Worm (Caenorhabditis elegans) whole organism, L1 larva: ENCODE measurements around the gene fzy-1.

Source experiments
- C04F5.9 ChIP-seq: sonication (generic microtip); optimal IDR thresholded peaks from 2 replicates; lab custom pipeline; 2016; ENCODE audit warnings: missing genetic modification characterization, missing compliant biosample characterization
- C16A3.4 ChIP-seq: fragments of 150-350 bp; optimal IDR thresholded peaks from 2 replicates; lab custom pipeline; 2014; ENCODE audit warnings: missing biosample characterization, missing genetic modification characterization
- F16B12.6 ChIP-seq: fragments of 150-350 bp; optimal IDR thresholded peaks from 2 replicates; lab custom pipeline; 2014; ENCODE audit warnings: missing biosample characterization, missing genetic modification characterization
- aha-1 ChIP-seq: fragments of 150-350 bp; optimal IDR thresholded peaks from 2 replicates; lab custom pipeline; 2014; ENCODE audit warnings: missing biosample characterization, missing genetic modification characterization
- alr-1 ChIP-seq: fragments of 200-800 bp; sonication (Bioruptor generic); optimal IDR thresholded peaks from 2 replicates; lab custom pipeline; 2018; ENCODE audit warnings: borderline replicate concordance, mild to moderate bottlenecking, missing genetic modification characterization, missing compliant biosample characterization
- aly-2 ChIP-seq: fragments of 150-350 bp; optimal IDR thresholded peaks from 2 replicates; lab custom pipeline; 2014; ENCODE audit warnings: missing biosample characterization, missing genetic modification characterization
- blmp-1 ChIP-seq: fragments of 150-350 bp; optimal IDR thresholded peaks from 2 replicates; lab custom pipeline; 2014; ENCODE audit warnings: missing biosample characterization, missing genetic modification characterization
- ceh-82 ChIP-seq, 3 experiments: fragments of 150-350 bp in 1 of 3; sonication (generic microtip) in 2 of 3; optimal IDR thresholded peaks; 2 replicates each; lab custom pipeline; 2014 to 2017; ENCODE audit warnings: missing biosample characterization in 3 of 3, missing genetic modification characterization in 3 of 3
- ceh-88 ChIP-seq: fragments of 200-800 bp; sonication (Bioruptor generic); IDR thresholded peaks from 2 replicates; pipeline ENCODE4 v1.3.6; 2022; ENCODE audit warnings: missing genetic modification characterization, missing compliant biosample characterization
- ces-1 ChIP-seq: fragments of 150-350 bp; optimal IDR thresholded peaks from 2 replicates; lab custom pipeline; 2014; ENCODE audit warnings: missing biosample characterization, missing genetic modification reagents, missing genetic modification characterization
- dpl-1 ChIP-seq, 3 experiments: fragments of 150-350 bp in 2 of 3; sonication (generic microtip) in 1 of 3; optimal IDR thresholded peaks; 2 replicates each; lab custom pipeline; 2014 to 2017; ENCODE audit warnings: missing biosample characterization in 3 of 3, missing genetic modification characterization in 3 of 3, missing genetic modification reagents in 3 of 3
- dsc-1 ChIP-seq: sonication (generic microtip); optimal IDR thresholded peaks from 2 replicates; lab custom pipeline; 2016; ENCODE audit warnings: mild to moderate bottlenecking, missing genetic modification characterization, missing compliant biosample characterization
- efl-1 ChIP-seq, 4 experiments: fragments of 150-350 bp; optimal IDR thresholded peaks in 3 of 4; peaks in 1 of 4; 1 replicate in 1 of 4; 2 replicates in 3 of 4; lab custom pipeline; 2014; ENCODE audit warnings: missing biosample characterization in 2 of 4, missing genetic modification characterization in 2 of 4, missing genetic modification reagents in 2 of 4
- egl-27 ChIP-seq, 2 experiments: fragments of 150-350 bp in 1 of 2; sonication (generic microtip); optimal IDR thresholded peaks; 3 replicates each; lab custom pipeline; 2017 to 2018; ENCODE audit warnings: missing biosample characterization in 2 of 2, missing genetic modification characterization in 2 of 2, missing genetic modification reagents in 2 of 2
- elt-2 ChIP-seq: sonication (generic microtip); optimal IDR thresholded peaks from 2 replicates; lab custom pipeline; 2016; ENCODE audit warnings: missing genetic modification characterization, mild to moderate bottlenecking, inconsistent platforms, missing compliant biosample characterization, missing genetic modification reagents
- fkh-10 ChIP-seq: sonication (generic microtip); optimal IDR thresholded peaks from 2 replicates; lab custom pipeline; 2017; ENCODE audit warnings: missing biosample characterization, missing genetic modification reagents, missing genetic modification characterization
- fkh-4 ChIP-seq: sonication (generic microtip); optimal IDR thresholded peaks from 2 replicates; lab custom pipeline; 2016; ENCODE audit warnings: missing compliant biosample characterization, missing genetic modification characterization, borderline replicate concordance
- fkh-8 ChIP-seq: sonication (generic microtip); optimal IDR thresholded peaks from 2 replicates; lab custom pipeline; 2016; ENCODE audit warnings: mild to moderate bottlenecking, missing genetic modification characterization, missing compliant biosample characterization
- hlh-17 ChIP-seq: fragments of 200-800 bp; sonication (Bioruptor generic); optimal IDR thresholded peaks from 2 replicates; lab custom pipeline; 2018; ENCODE audit warnings: missing genetic modification characterization, mild to moderate bottlenecking, missing compliant biosample characterization, moderate library complexity, borderline replicate concordance
- hpl-2 ChIP-seq: fragments of 150-350 bp; optimal IDR thresholded peaks from 2 replicates; lab custom pipeline; 2014; ENCODE audit warnings: missing biosample characterization, missing genetic modification reagents, missing genetic modification characterization
- irx-1 ChIP-seq: sonication (generic microtip); optimal IDR thresholded peaks from 2 replicates; lab custom pipeline; 2016; ENCODE audit warnings: missing genetic modification characterization, missing compliant biosample characterization
- jun-1 ChIP-seq: fragments of 150-350 bp; optimal IDR thresholded peaks from 2 replicates; lab custom pipeline; 2014; ENCODE audit warnings: missing biosample characterization, missing genetic modification reagents, missing genetic modification characterization
- lin-13 ChIP-seq: fragments of 150-350 bp; optimal IDR thresholded peaks from 2 replicates; lab custom pipeline; 2014; ENCODE audit warnings: missing biosample characterization, missing genetic modification reagents, missing genetic modification characterization
- lin-14 ChIP-seq: fragments of 200-800 bp; sonication (Bioruptor generic); optimal IDR thresholded peaks from 2 replicates; lab custom pipeline; 2018; ENCODE audit warnings: mild to moderate bottlenecking, missing genetic modification characterization, moderate library complexity, missing compliant biosample characterization
- lin-35 ChIP-seq, 2 experiments: fragments of 150-350 bp; optimal IDR thresholded peaks; 2 replicates each; lab custom pipeline; 2014; ENCODE audit warnings: missing biosample characterization in 2 of 2, missing genetic modification characterization in 2 of 2, missing genetic modification reagents in 2 of 2
- lin-39 ChIP-seq: fragments of 150-350 bp; optimal IDR thresholded peaks from 2 replicates; lab custom pipeline; 2014; ENCODE audit warnings: missing biosample characterization, missing genetic modification reagents, missing genetic modification characterization
- mdl-1 ChIP-seq, 2 experiments: fragments of 150-350 bp; optimal IDR thresholded peaks; 2 replicates each; lab custom pipeline; 2014 to 2017; ENCODE audit warnings: missing biosample characterization in 2 of 2, missing genetic modification characterization in 2 of 2, inconsistent platforms in 1 of 2
- nhr-20 ChIP-seq: sonication (generic microtip); optimal IDR thresholded peaks from 2 replicates; lab custom pipeline; 2016; ENCODE audit warnings: mild to moderate bottlenecking, missing genetic modification characterization, missing compliant biosample characterization
- nhr-237 ChIP-seq: fragments of 150-350 bp; optimal IDR thresholded peaks from 2 replicates; lab custom pipeline; 2014; ENCODE audit warnings: missing biosample characterization, missing genetic modification characterization
- nhr-28 ChIP-seq: fragments of 150-350 bp; optimal IDR thresholded peaks from 2 replicates; lab custom pipeline; 2014; ENCODE audit warnings: missing biosample characterization, missing genetic modification characterization
- nhr-47 ChIP-seq: sonication (generic microtip); optimal IDR thresholded peaks from 2 replicates; lab custom pipeline; 2016; ENCODE audit warnings: mild to moderate bottlenecking, missing genetic modification characterization, moderate library complexity, missing compliant biosample characterization
- nhr-71 ChIP-seq: sonication (generic microtip); optimal IDR thresholded peaks from 2 replicates; lab custom pipeline; 2016; ENCODE audit warnings: mild to moderate bottlenecking, missing genetic modification characterization, moderate library complexity, missing compliant biosample characterization
- nhr-76 ChIP-seq: sonication (generic microtip); optimal IDR thresholded peaks from 2 replicates; lab custom pipeline; 2017; ENCODE audit warnings: missing biosample characterization, missing genetic modification characterization
- nhr-77 ChIP-seq: fragments of 150-350 bp; optimal IDR thresholded peaks from 2 replicates; lab custom pipeline; 2014; ENCODE audit warnings: missing biosample characterization, missing genetic modification characterization
- nhr-84 ChIP-seq: sonication (generic microtip); optimal IDR thresholded peaks from 2 replicates; lab custom pipeline; 2017; ENCODE audit warnings: missing biosample characterization, missing genetic modification characterization
- nhr-85 ChIP-seq: sonication (generic microtip); peaks from one replicate; lab custom pipeline; 2016; ENCODE audit warnings: missing genetic modification characterization, inconsistent platforms, missing compliant biosample characterization
- nhr-90 ChIP-seq: sonication (generic microtip); optimal IDR thresholded peaks from 2 replicates; lab custom pipeline; 2016; ENCODE audit warnings: mild to moderate bottlenecking, missing genetic modification characterization, missing compliant biosample characterization; ENCODE audit not compliant: poor library complexity
- pax-3 ChIP-seq: fragments of 200-800 bp; sonication (Bioruptor generic); optimal IDR thresholded peaks from 2 replicates; lab custom pipeline; 2018; ENCODE audit warnings: mild to moderate bottlenecking, missing genetic modification characterization, moderate library complexity, missing compliant biosample characterization
- rnt-1 ChIP-seq: sonication (generic microtip); optimal IDR thresholded peaks from 2 replicates; lab custom pipeline; 2016; ENCODE audit warnings: mild to moderate bottlenecking, missing genetic modification characterization, moderate library complexity, missing compliant biosample characterization
- skn-1 ChIP-seq: fragments of 150-350 bp; optimal IDR thresholded peaks from 2 replicates; lab custom pipeline; 2014; ENCODE audit warnings: missing biosample characterization, missing genetic modification characterization
- snpc-4 ChIP-seq: fragments of 150-350 bp; optimal IDR thresholded peaks from 2 replicates; lab custom pipeline; 2014; ENCODE audit warnings: missing biosample characterization, missing genetic modification characterization
- snu-23 ChIP-seq: sonication (generic microtip); optimal IDR thresholded peaks from 2 replicates; lab custom pipeline; 2016; ENCODE audit warnings: missing genetic modification characterization, missing compliant biosample characterization
- sox-4 ChIP-seq: sonication (generic microtip); optimal IDR thresholded peaks from 2 replicates; lab custom pipeline; 2016; ENCODE audit warnings: missing genetic modification characterization, missing compliant biosample characterization
- sptf-1 ChIP-seq: fragments of 150-350 bp; optimal IDR thresholded peaks from 2 replicates; lab custom pipeline; 2014; ENCODE audit warnings: missing biosample characterization, missing genetic modification characterization
- sup-37 ChIP-seq: fragments of 200-800 bp; sonication (Bioruptor generic); optimal IDR thresholded peaks from 2 replicates; lab custom pipeline; 2018; ENCODE audit warnings: mild to moderate bottlenecking, missing genetic modification characterization, missing compliant biosample characterization
- swsn-7 ChIP-seq: sonication (generic microtip); optimal IDR thresholded peaks from 2 replicates; lab custom pipeline; 2016; ENCODE audit warnings: missing genetic modification characterization, missing compliant biosample characterization
- tlp-1 ChIP-seq: fragments of 150-350 bp; optimal IDR thresholded peaks from 2 replicates; lab custom pipeline; 2014; ENCODE audit warnings: missing biosample characterization, missing genetic modification characterization
- unc-130 ChIP-seq: fragments of 150-350 bp; optimal IDR thresholded peaks from 2 replicates; lab custom pipeline; 2017; ENCODE audit warnings: missing biosample characterization, missing genetic modification characterization, inconsistent platforms
- unc-62 ChIP-seq: fragments of 150-350 bp; optimal IDR thresholded peaks from 2 replicates; lab custom pipeline; 2014; ENCODE audit warnings: missing biosample characterization, missing genetic modification reagents, missing genetic modification characterization
- unc-86 ChIP-seq: sonication (generic microtip); optimal IDR thresholded peaks from 2 replicates; lab custom pipeline; 2016; ENCODE audit warnings: missing genetic modification characterization, missing compliant biosample characterization
- vab-15 ChIP-seq: sonication (generic microtip); optimal IDR thresholded peaks from 2 replicates; lab custom pipeline; 2017; ENCODE audit warnings: missing genotype, mild to moderate bottlenecking, missing genetic modification characterization, missing compliant biosample characterization
- xbp-1 ChIP-seq: sonication (generic microtip); optimal IDR thresholded peaks from 2 replicates; lab custom pipeline; 2016; ENCODE audit warnings: missing genetic modification characterization, missing compliant biosample characterization
- zip-4 ChIP-seq: fragments of 200-800 bp; sonication (Bioruptor generic); optimal IDR thresholded peaks from 2 replicates; lab custom pipeline; 2018; ENCODE audit warnings: mild to moderate bottlenecking, missing genetic modification characterization, moderate library complexity, missing compliant biosample characterization

The fzy-1 gene

ce11 chrII:5544145-5544515 lies 43.6 kb downstream of the fzy-1 start:
- no peak for TF ChIP-seq ces-1 (GFP tag; lab: Kevin White, UChicago)
- no peak for TF ChIP-seq aha-1 (tag; lab: Kevin White, UChicago)
- TF ChIP-seq ceh-88 (GFP tag; lab: Robert Waterston, UW): no peak
- TF ChIP-seq nhr-76: peak; percentile 9
- TF ChIP-seq nhr-71 (tag; lab: Kevin White, UChicago): peak; percentile 79
- no peak for TF ChIP-seq fkh-8
- peak; percentile 77 for TF ChIP-seq elt-2 (tag; lab: Kevin White, UChicago)
- peak; percentile 63 for TF ChIP-seq C16A3.4
- peak; percentile 57 for TF ChIP-seq C04F5.9 (tag; lab: Kevin White, UChicago)
- peak; percentile 5 for TF ChIP-seq dsc-1 (tag; lab: Kevin White, UChicago)
- TF ChIP-seq hlh-17 (GFP tag; lab: Kevin White, UChicago): no peak
- TF ChIP-seq nhr-20: peak; percentile 77
- no peak for TF ChIP-seq aly-2 (tag; lab: Kevin White, UChicago)
- TF ChIP-seq fkh-4: no peak
- peak; percentile 78 for TF ChIP-seq nhr-77 (tag; lab: Kevin White, UChicago)
- TF ChIP-seq lin-14 (GFP tag; lab: Kevin White, UChicago): peak; percentile 32
- TF ChIP-seq jun-1 (tag; lab: Kevin White, UChicago): peak; percentile 58
- no peak for TF ChIP-seq nhr-28 (tag; lab: Kevin White, UChicago)
- no peak for TF ChIP-seq unc-86 (tag; lab: Kevin White, UChicago)
- TF ChIP-seq pax-3: no peak
- peak; percentile 27 for TF ChIP-seq xbp-1
- TF ChIP-seq sup-37 (GFP tag; lab: Kevin White, UChicago): no peak
- no peak for TF ChIP-seq irx-1
- TF ChIP-seq sptf-1 (tag; lab: Kevin White, UChicago): no peak
- TF ChIP-seq nhr-237 (tag; lab: Kevin White, UChicago): no peak
- TF ChIP-seq nhr-47: peak; percentile 53
- TF ChIP-seq skn-1 (tag; lab: Kevin White, UChicago): peak; percentile 26
- peak; percentile 24 for TF ChIP-seq F16B12.6
- no peak for TF ChIP-seq alr-1 (tag; lab: Kevin White, UChicago)
- peak; percentile 33 to 37 for TF ChIP-seq efl-1 (optimal IDR thresholded peaks at IDR 0.05; lab: Kevin White, UChicago)
- peak in 1 of 2 experiments; percentile 91 for TF ChIP-seq efl-1 (GFP tag; optimal IDR thresholded peaks at IDR 0.05 in 1 of 2; lab: Kevin White, UChicago)
- TF ChIP-seq sox-4: no peak
- TF ChIP-seq lin-39 (tag; lab: Kevin White, UChicago): peak; percentile 70
- peak; percentile 15 to 59 for TF ChIP-seq lin-35 (GFP tag; optimal IDR thresholded peaks at IDR 0.05; lab: Kevin White, UChicago)
- TF ChIP-seq nhr-85 (tag; lab: Kevin White, UChicago): peak; percentile 66
- peak; percentile 98 for TF ChIP-seq snpc-4 (tag; lab: Kevin White, UChicago)
- TF ChIP-seq unc-130 (tag; lab: Kevin White, UChicago): no peak
- no peak for TF ChIP-seq unc-62 (GFP tag; lab: Kevin White, UChicago)
- TF ChIP-seq mdl-1 (tag; optimal IDR thresholded peaks at IDR 0.05; lab: Kevin White, UChicago): peak in 1 of 2 experiments; percentile 46
- peak; percentile 11 to 47 (median 25) for TF ChIP-seq dpl-1 (GFP tag; optimal IDR thresholded peaks at IDR 0.05; lab: Kevin White, UChicago)
- TF ChIP-seq egl-27 (tag; optimal IDR thresholded peaks at IDR 0.05; lab: Kevin White, UChicago): no peak
- peak; percentile 70 for TF ChIP-seq snu-23 (GFP tag; lab: Kevin White, UChicago)
- TF ChIP-seq ceh-82 (tag; optimal IDR thresholded peaks at IDR 0.05; lab: Kevin White, UChicago): peak in 1 of 3 experiments; percentile 29
- no peak for TF ChIP-seq hpl-2 (GFP tag; lab: Kevin White, UChicago)
- TF ChIP-seq nhr-90 (tag; lab: Kevin White, UChicago): peak; percentile 69
- peak; percentile 91 for TF ChIP-seq rnt-1 (tag; lab: Kevin White, UChicago)
- TF ChIP-seq tlp-1 (tag; lab: Kevin White, UChicago): no peak
- TF ChIP-seq swsn-7 (tag; lab: Kevin White, UChicago): peak; percentile 95
- TF ChIP-seq zip-4 (GFP tag; lab: Kevin White, UChicago): no peak
- no peak for TF ChIP-seq blmp-1 (tag; lab: Kevin White, UChicago)
- no peak for TF ChIP-seq vab-15 (tag; lab: Kevin White, UChicago)
- peak; percentile 40 for TF ChIP-seq nhr-84 (tag; lab: Kevin White, UChicago)
- TF ChIP-seq fkh-10: no peak
- peak; percentile 31 for TF ChIP-seq lin-13 (GFP tag; lab: Kevin White, UChicago)
